Worm (Caenorhabditis elegans) whole organism, midembryonic: Measurements from ENCODE around the gene sqst-1.

Source experiments
- T22C8.4 ChIP-seq: fragments of 200-800 bp; sonication (Bioruptor generic); IDR thresholded peaks from 2 replicates; pipeline ENCODE4 v1.3.6; 2022; ENCODE audit warnings: missing genetic modification characterization, missing compliant biosample characterization
- klf-2 ChIP-seq: fragments of 200-800 bp; sonication (Bioruptor generic); conservative IDR thresholded peaks from 2 replicates; pipeline ENCODE4 v1.3.6; 2022; ENCODE audit warnings: missing genetic modification reagents, missing genetic modification characterization, missing compliant biosample characterization
- ztf-23 ChIP-seq: fragments of 200-800 bp; sonication (Bioruptor generic); IDR thresholded peaks from 2 replicates; pipeline ENCODE4 v1.3.6; 2022; ENCODE audit warnings: missing genetic modification reagents, missing genetic modification characterization, missing compliant biosample characterization

DNA sequence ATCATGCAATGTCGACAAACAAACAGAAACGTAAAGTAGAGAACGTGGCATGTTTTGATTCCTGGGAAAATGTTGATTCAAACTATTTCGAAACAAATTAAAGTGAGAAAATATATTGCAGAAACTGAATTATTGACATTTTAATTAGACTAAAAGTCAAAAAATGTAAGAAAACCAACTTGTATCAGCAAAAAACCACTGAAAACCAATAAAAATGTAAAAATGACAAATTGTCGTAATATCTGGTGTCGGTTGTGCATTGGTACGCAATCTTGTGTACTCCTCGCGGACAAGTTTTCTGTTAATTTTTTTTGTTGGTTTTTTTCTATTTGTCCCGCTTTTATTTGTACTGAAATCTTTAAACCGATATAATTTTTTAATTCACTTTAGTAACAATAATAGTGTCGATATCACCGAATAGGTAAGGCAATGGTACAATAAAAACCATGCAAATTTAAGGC lies 4.3 kb upstream of the sqst-1 start, which contains the start of gene T12G3.11:
- TF ChIP-seq T22C8.4 (no peak), ztf-23 (no peak), klf-2 (no peak)
